Worm (Caenorhabditis elegans) whole organism, L4 larva: ENCODE measurements around the gene K03A11.4.

Experiments used
- D1046.2 ChIP-seq: fragments of 200-800 bp; sonication (Bioruptor generic); IDR thresholded peaks from 2 replicates; pipeline ENCODE4 v1.3.6; 2022; ENCODE audit warnings: missing genetic modification characterization, missing compliant biosample characterization
- F26F4.8 ChIP-seq: fragments of 200-800 bp; sonication (Bioruptor generic); conservative IDR thresholded peaks from 2 replicates; pipeline ENCODE4 v1.3.6; 2022; ENCODE audit warnings: missing genetic modification characterization, missing compliant biosample characterization
- Y105C5A.15 ChIP-seq: fragments of 200-800 bp; sonication (Bioruptor generic); IDR thresholded peaks from 2 replicates; pipeline ENCODE4 v1.3.6; 2022; ENCODE audit warnings: missing genetic modification characterization, missing compliant biosample characterization
- aha-1 ChIP-seq: fragments of 150-350 bp; peaks from one replicate; lab custom pipeline; 2014; ENCODE audit warnings: missing biosample characterization, missing genetic modification characterization
- attf-4 ChIP-seq: sonication (generic microtip); optimal IDR thresholded peaks from 3 replicates; lab custom pipeline; 2017; ENCODE audit warnings: missing biosample characterization, missing genetic modification characterization
- ceh-20 ChIP-seq: fragments of 200-800 bp; sonication (Bioruptor generic); IDR thresholded peaks from 2 replicates; pipeline ENCODE4 v1.3.6; 2022; ENCODE audit warnings: missing genetic modification reagents, missing genetic modification characterization, missing compliant biosample characterization
- ceh-32 ChIP-seq: sonication (generic microtip); optimal IDR thresholded peaks from 2 replicates; lab custom pipeline; 2016; ENCODE audit warnings: mild to moderate bottlenecking, missing genetic modification characterization, missing compliant biosample characterization; ENCODE audit not compliant: poor library complexity
- ceh-44 ChIP-seq: fragments of 200-800 bp; sonication (Bioruptor generic); IDR thresholded peaks from 2 replicates; pipeline ENCODE4 v1.3.6; 2022; ENCODE audit warnings: missing genetic modification reagents, missing genetic modification characterization, missing compliant biosample characterization
- ceh-82 ChIP-seq: sonication (generic microtip); optimal IDR thresholded peaks from 2 replicates; lab custom pipeline; 2017; ENCODE audit warnings: missing biosample characterization, missing genetic modification characterization
- ces-1 ChIP-seq: fragments of 150-350 bp; sonication (generic microtip); optimal IDR thresholded peaks from 4 replicates; lab custom pipeline; 2014; ENCODE audit warnings: missing biosample characterization, missing genetic modification reagents, missing genetic modification characterization
- daf-8 ChIP-seq: fragments of 200-800 bp; sonication (Bioruptor generic); IDR thresholded peaks from 2 replicates; pipeline ENCODE4 v1.3.6; 2022; ENCODE audit warnings: missing genetic modification characterization, missing compliant biosample characterization
- dmd-6 ChIP-seq: fragments of 200-800 bp; sonication (Bioruptor generic); IDR thresholded peaks from 2 replicates; pipeline ENCODE4 v1.3.6; 2022; ENCODE audit warnings: missing genetic modification reagents, missing genetic modification characterization, missing compliant biosample characterization
- dmd-9 ChIP-seq: fragments of 200-800 bp; sonication (Bioruptor generic); IDR thresholded peaks from 2 replicates; pipeline ENCODE4 v1.3.6; 2022; ENCODE audit warnings: missing genetic modification reagents, missing genetic modification characterization, missing compliant biosample characterization
- dve-1 ChIP-seq: sonication (generic microtip); optimal IDR thresholded peaks from 2 replicates; lab custom pipeline; 2017; ENCODE audit warnings: antibody characterized with exemption, mild to moderate bottlenecking, missing genetic modification characterization, missing compliant biosample characterization; ENCODE audit not compliant: insufficient read depth
- fkh-10 ChIP-seq: fragments of 150-350 bp; optimal IDR thresholded peaks from 2 replicates; lab custom pipeline; 2014; ENCODE audit warnings: missing biosample characterization, missing genetic modification reagents, missing genetic modification characterization
- gei-8 ChIP-seq: fragments of 200-800 bp; sonication (Bioruptor generic); optimal IDR thresholded peaks from 2 replicates; lab custom pipeline; 2018; ENCODE audit warnings: mild to moderate bottlenecking, missing genetic modification characterization, missing compliant biosample characterization
- hif-1 ChIP-seq, 2 experiments: sonication (generic microtip); optimal IDR thresholded peaks; 2 replicates each; lab custom pipeline; 2016 to 2017; ENCODE audit warnings: missing compliant biosample characterization in 2 of 2, missing genetic modification characterization in 2 of 2, missing genetic modification reagents in 2 of 2, missing genotype in 2 of 2, mild to moderate bottlenecking in 1 of 2
- hlh-30 ChIP-seq: sonication (generic microtip); optimal IDR thresholded peaks from 2 replicates; lab custom pipeline; 2017; ENCODE audit warnings: antibody characterized with exemption, mild to moderate bottlenecking, missing genetic modification characterization, missing compliant biosample characterization; ENCODE audit not compliant: insufficient read depth
- jun-1 ChIP-seq: fragments of 150-350 bp; optimal IDR thresholded peaks from 2 replicates; lab custom pipeline; 2014; ENCODE audit warnings: missing biosample characterization, missing genetic modification reagents, missing genetic modification characterization
- lim-7 ChIP-seq: fragments of 200-800 bp; sonication (Bioruptor generic); IDR thresholded peaks from 2 replicates; pipeline ENCODE4 v1.3.6; 2022; ENCODE audit warnings: missing genetic modification characterization, missing compliant biosample characterization
- lin-38 ChIP-seq: fragments of 200-800 bp; sonication (Bioruptor generic); IDR thresholded peaks from 2 replicates; pipeline ENCODE4 v1.3.6; 2022; ENCODE audit warnings: missing genetic modification reagents, missing genetic modification characterization, missing compliant biosample characterization
- lsy-2 ChIP-seq, 2 experiments: fragments of 150-350 bp in 1 of 2; sonication (generic microtip) in 1 of 2; optimal IDR thresholded peaks; 2 replicates each; lab custom pipeline; 2014 to 2017; ENCODE audit warnings: missing biosample characterization in 2 of 2, missing genetic modification characterization in 2 of 2
- madf-5 ChIP-seq, 2 experiments: fragments of 200-800 bp; sonication (Bioruptor generic); IDR thresholded peaks; 2 replicates each; pipeline ENCODE4 v1.3.6; 2022; ENCODE audit warnings: missing compliant biosample characterization in 2 of 2, missing genetic modification characterization in 2 of 2
- madf-9 ChIP-seq: fragments of 200-800 bp; sonication (Bioruptor generic); conservative IDR thresholded peaks from 2 replicates; pipeline ENCODE4 v1.3.6; 2022; ENCODE audit warnings: missing genetic modification reagents, missing genetic modification characterization, missing compliant biosample characterization
- mxl-2 ChIP-seq: fragments of 200-800 bp; sonication (Bioruptor generic); conservative IDR thresholded peaks from 2 replicates; pipeline ENCODE4 v1.3.6; 2022; ENCODE audit warnings: missing genetic modification reagents, missing genetic modification characterization, missing compliant biosample characterization
- nhr-102 ChIP-seq: sonication (generic microtip); optimal IDR thresholded peaks from 2 replicates; lab custom pipeline; 2016; ENCODE audit warnings: mild to moderate bottlenecking, missing genetic modification characterization, moderate library complexity, missing compliant biosample characterization
- nhr-111 ChIP-seq: fragments of 200-800 bp; sonication (Bioruptor generic); optimal IDR thresholded peaks from 2 replicates; lab custom pipeline; 2018; ENCODE audit warnings: mild to moderate bottlenecking, missing genetic modification characterization, missing compliant biosample characterization
- nhr-237 ChIP-seq: sonication (generic microtip); optimal IDR thresholded peaks from 2 replicates; lab custom pipeline; 2017; ENCODE audit warnings: missing biosample characterization, missing genetic modification characterization
- nhr-25 ChIP-seq: sonication (generic microtip); optimal IDR thresholded peaks from 2 replicates; lab custom pipeline; 2017; ENCODE audit warnings: missing genetic modification characterization, mild to moderate bottlenecking, missing compliant biosample characterization, antibody characterized with exemption, moderate library complexity, borderline replicate concordance; ENCODE audit not compliant: insufficient read depth
- nhr-28 ChIP-seq: fragments of 150-350 bp; optimal IDR thresholded peaks from 2 replicates; lab custom pipeline; 2014; ENCODE audit warnings: missing biosample characterization, missing genetic modification characterization
- nhr-76 ChIP-seq: fragments of 150-350 bp; optimal IDR thresholded peaks from 2 replicates; lab custom pipeline; 2014; ENCODE audit warnings: missing biosample characterization, missing genetic modification characterization
- nhr-77 ChIP-seq: fragments of 150-350 bp; optimal IDR thresholded peaks from 2 replicates; lab custom pipeline; 2014; ENCODE audit warnings: missing biosample characterization, missing genetic modification characterization
- pha-4 ChIP-seq, 2 experiments: fragments of 150-350 bp in 1 of 2; fragments of 200-800 bp in 1 of 2; sonication (Bioruptor generic) in 1 of 2; IDR thresholded peaks in 1 of 2; optimal IDR thresholded peaks in 1 of 2; 2 replicates each; pipeline versions ENCODE4 v1.3.6 to Lab custom; 2014 to 2022; ENCODE audit warnings: missing genetic modification characterization in 2 of 2, missing genetic modification reagents in 2 of 2, missing biosample characterization in 1 of 2, missing compliant biosample characterization in 1 of 2
- rbr-2 ChIP-seq: sonication (generic microtip); optimal IDR thresholded peaks from 2 replicates; lab custom pipeline; 2016; ENCODE audit warnings: missing genotype, missing genetic modification characterization, missing compliant biosample characterization
- snpc-1.2 ChIP-seq: fragments of 200-800 bp; sonication (Bioruptor generic); IDR thresholded peaks from 2 replicates; pipeline ENCODE4 v1.3.6; 2022; ENCODE audit warnings: missing genetic modification reagents, missing genetic modification characterization, missing compliant biosample characterization
- tag-97 ChIP-seq: fragments of 200-800 bp; sonication (Bioruptor generic); IDR thresholded peaks from 2 replicates; pipeline ENCODE4 v1.3.6; 2022; ENCODE audit warnings: missing genetic modification characterization, missing compliant biosample characterization
- unc-39 ChIP-seq: sonication (generic microtip); optimal IDR thresholded peaks from 2 replicates; lab custom pipeline; 2017; ENCODE audit warnings: missing biosample characterization, missing genetic modification characterization
- unc-62 ChIP-seq, 3 experiments: fragments of 150-350 bp in 1 of 3; sonication (generic microtip); optimal IDR thresholded peaks in 2 of 3; peaks in 1 of 3; 1 replicate in 1 of 3; 2 replicates in 2 of 3; lab custom pipeline; 2014 to 2017; ENCODE audit warnings: missing biosample characterization in 3 of 3, missing genetic modification characterization in 3 of 3, missing genetic modification reagents in 3 of 3, missing genotype in 1 of 3
- zfp-3 ChIP-seq: fragments of 200-800 bp; sonication (Bioruptor generic); conservative IDR thresholded peaks from 2 replicates; pipeline ENCODE4 v1.3.6; 2022; ENCODE audit warnings: missing genetic modification reagents, missing genetic modification characterization, missing compliant biosample characterization
- ztf-11 ChIP-seq: fragments of 150-350 bp; optimal IDR thresholded peaks from 2 replicates; lab custom pipeline; 2014; ENCODE audit warnings: missing biosample characterization, missing genetic modification characterization

Gene K03A11.4

DNA sequence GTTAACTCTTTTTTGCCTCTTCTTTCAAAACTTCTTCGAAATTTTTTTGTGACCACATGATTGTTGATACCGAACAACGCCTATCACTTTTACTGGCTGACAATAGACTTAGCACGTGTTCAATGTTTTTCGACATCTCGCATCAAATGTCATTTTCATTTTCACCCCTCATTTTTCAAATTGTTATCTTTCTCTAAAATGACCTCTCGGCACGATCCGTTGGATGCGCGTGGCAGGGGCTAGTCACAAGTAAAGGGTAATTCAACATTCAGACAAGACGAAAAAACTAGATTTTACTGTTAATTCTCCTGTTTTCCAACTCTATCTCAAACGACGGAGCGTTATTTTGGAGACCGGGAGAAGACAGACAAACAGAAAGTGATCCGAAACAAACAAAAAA is 35.5 kb downstream of the K03A11.4 start, which contains the start of gene F17H10.2 (continued):
- TF ChIP-seq madf-9 (GFP tag; lab: Robert Waterston, UW) (no peak), dmd-6 (GFP tag; lab: Robert Waterston, UW) (peak; percentile 36), nhr-25 (tag; lab: Kevin White, UChicago) (peak; percentile 40), nhr-237 (no peak), dmd-9 (GFP tag; lab: Robert Waterston, UW) (no peak), nhr-76 (tag; lab: Kevin White, UChicago) (no peak), ceh-20 (GFP tag; lab: Robert Waterston, UW) (no peak), lin-38 (GFP tag; lab: Robert Waterston, UW) (no peak), hlh-30 (peak; percentile 91), tag-97 (GFP tag; lab: Robert Waterston, UW) (no peak), dve-1 (tag; lab: Kevin White, UChicago) (peak; percentile 24), zfp-3 (GFP tag; lab: Robert Waterston, UW) (no peak), madf-5 (GFP tag; IDR thresholded peaks at IDR 0.05; lab: Robert Waterston, UW) (no peak), attf-4 (tag; lab: Kevin White, UChicago) (no peak), unc-62 (GFP tag; optimal IDR thresholded peaks at IDR 0.05 in 1 of 2; lab: Kevin White, UChicago) (peak in 1 of 2 experiments; percentile 87), unc-62 (tag; optimal IDR thresholded peaks at IDR 0.05; lab: Kevin White, UChicago) (no peak), nhr-28 (tag; lab: Kevin White, UChicago) (peak; percentile 48), nhr-102 (tag; lab: Kevin White, UChicago) (no peak), ceh-44 (GFP tag; lab: Robert Waterston, UW) (no peak), ztf-11 (tag; lab: Kevin White, UChicago) (no peak)

DNA sequence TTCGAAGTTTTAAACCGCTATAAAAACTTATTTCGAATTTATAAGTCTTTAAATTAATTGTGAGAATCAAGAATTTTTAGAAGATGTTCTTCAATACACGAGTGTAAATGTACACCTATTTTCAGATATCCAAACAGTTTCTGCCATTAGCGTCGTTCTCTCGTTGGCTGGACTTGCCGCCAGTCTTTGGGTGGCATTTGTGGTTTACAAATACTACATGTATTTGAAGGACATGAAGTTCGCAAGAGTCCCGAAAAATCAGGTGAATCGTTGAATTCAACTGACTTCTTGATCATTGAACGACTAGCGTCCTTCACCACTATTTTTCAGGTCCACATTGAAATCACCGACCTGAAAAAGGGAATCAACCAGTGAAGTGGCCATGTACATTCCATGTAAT is 37.7 kb downstream of the K03A11.4 start:
- no peak for TF ChIP-seq nhr-28 (tag; lab: Kevin White, UChicago)
- TF ChIP-seq aha-1 (tag; lab: Kevin White, UChicago): no peak
- no peak for TF ChIP-seq madf-5 (GFP tag; IDR thresholded peaks at IDR 0.05; lab: Robert Waterston, UW)
- TF ChIP-seq mxl-2 (GFP tag; lab: Robert Waterston, UW): no peak
- no peak for TF ChIP-seq rbr-2 (tag; lab: Kevin White, UChicago)
- no peak for TF ChIP-seq ceh-82
- TF ChIP-seq gei-8: no peak
- no peak for TF ChIP-seq snpc-1.2 (GFP tag; lab: Robert Waterston, UW)
- no peak for TF ChIP-seq jun-1 (tag; lab: Kevin White, UChicago)
- TF ChIP-seq ceh-32 (tag; lab: Kevin White, UChicago): no peak
- TF ChIP-seq D1046.2 (GFP tag; lab: Robert Waterston, UW): no peak
- no peak for TF ChIP-seq lsy-2 (tag; optimal IDR thresholded peaks at IDR 0.05; lab: Kevin White, UChicago)

DNA sequence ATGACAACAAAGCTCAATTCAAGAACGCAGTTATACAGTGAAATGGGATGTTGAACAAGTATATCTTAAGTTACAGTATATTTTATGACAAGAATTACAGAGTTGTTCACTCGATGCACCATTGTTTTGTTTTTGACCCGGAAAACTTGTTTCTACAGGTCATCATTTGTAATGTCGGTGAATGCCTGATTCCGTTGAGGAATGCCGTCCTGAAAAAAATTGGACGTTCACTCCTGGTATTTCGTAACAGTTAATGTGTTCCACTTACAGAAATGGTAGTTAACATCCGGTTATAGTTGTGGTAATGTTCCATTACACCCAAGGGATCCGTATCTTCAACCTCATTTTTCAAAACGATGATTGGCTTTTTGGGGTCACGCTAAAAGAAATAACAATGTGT is 38.4 kb downstream of the K03A11.4 start:
- peak; percentile 83 for TF ChIP-seq aha-1 (tag; lab: Kevin White, UChicago)
- TF ChIP-seq nhr-25 (tag; lab: Kevin White, UChicago): no peak

DNA sequence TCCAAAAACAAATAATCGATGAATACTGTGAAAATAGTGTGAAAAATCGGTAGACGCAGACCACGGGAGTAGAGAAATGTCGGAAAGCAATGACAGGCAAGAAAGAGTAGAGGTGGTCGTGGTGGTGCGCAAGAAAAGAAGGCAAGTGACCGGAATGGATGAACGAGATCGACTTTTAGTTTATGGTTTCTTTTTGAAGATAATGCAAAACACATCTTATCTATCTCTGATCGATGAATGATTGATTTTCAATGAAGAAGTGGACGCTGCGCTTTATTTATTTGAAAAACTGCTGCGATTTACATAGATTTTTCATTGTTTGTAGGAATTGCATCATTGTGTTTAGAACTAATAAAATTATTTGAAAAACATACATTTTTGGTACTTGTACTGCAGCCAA is 41.9 kb downstream of the K03A11.4 start:
- TF ChIP-seq F26F4.8 (GFP tag; lab: Robert Waterston, UW) (no peak), aha-1 (tag; lab: Kevin White, UChicago) (peak; percentile 48), ceh-32 (tag; lab: Kevin White, UChicago) (no peak), Y105C5A.15 (no peak), ces-1 (GFP tag; lab: Kevin White, UChicago) (no peak), fkh-10 (GFP tag; lab: Kevin White, UChicago) (no peak), hif-1 (tag; optimal IDR thresholded peaks at IDR 0.05; lab: Kevin White, UChicago) (no peak), unc-39 (tag; lab: Kevin White, UChicago) (no peak), nhr-77 (tag; lab: Kevin White, UChicago) (no peak), daf-8 (GFP tag; lab: Robert Waterston, UW) (no peak), nhr-28 (tag; lab: Kevin White, UChicago) (no peak), nhr-111 (GFP tag; lab: Kevin White, UChicago) (no peak), lim-7 (no peak), hlh-30 (peak; percentile 31), ceh-82 (no peak), pha-4 (GFP tag; IDR thresholded peaks at IDR 0.05; lab: Robert Waterston, UW) (no peak), pha-4 (tag; optimal IDR thresholded peaks at IDR 0.05; lab: Kevin White, UChicago) (no peak)
